Worm (Caenorhabditis elegans) whole organism, L1 larva: ENCODE data around the gene srg-3.

Source experiments
- F16B12.6 ChIP-seq: fragments of 150-350 bp; optimal IDR thresholded peaks from 2 replicates; lab custom pipeline; 2014; ENCODE audit warnings: missing biosample characterization, missing genetic modification characterization
- Y116A8C.19 ChIP-seq: sonication (generic microtip); optimal IDR thresholded peaks from 2 replicates; lab custom pipeline; 2016; ENCODE audit warnings: missing compliant biosample characterization, missing genetic modification characterization, borderline replicate concordance
- aha-1 ChIP-seq: fragments of 150-350 bp; optimal IDR thresholded peaks from 2 replicates; lab custom pipeline; 2014; ENCODE audit warnings: missing biosample characterization, missing genetic modification characterization
- aly-2 ChIP-seq: fragments of 150-350 bp; optimal IDR thresholded peaks from 2 replicates; lab custom pipeline; 2014; ENCODE audit warnings: missing biosample characterization, missing genetic modification characterization
- ama-1 ChIP-seq: fragments of 150-350 bp; optimal IDR thresholded peaks from 2 replicates; lab custom pipeline; 2014
- blmp-1 ChIP-seq: fragments of 150-350 bp; optimal IDR thresholded peaks from 2 replicates; lab custom pipeline; 2014; ENCODE audit warnings: missing biosample characterization, missing genetic modification characterization
- ceh-8 ChIP-seq: fragments of 200-800 bp; sonication (Bioruptor generic); optimal IDR thresholded peaks from 2 replicates; lab custom pipeline; 2018; ENCODE audit warnings: mild to moderate bottlenecking, missing genetic modification characterization, moderate library complexity, missing compliant biosample characterization
- ceh-88 ChIP-seq: fragments of 200-800 bp; sonication (Bioruptor generic); IDR thresholded peaks from 2 replicates; pipeline ENCODE4 v1.3.6; 2022; ENCODE audit warnings: missing genetic modification characterization, missing compliant biosample characterization
- ceh-90 ChIP-seq: sonication (generic microtip); optimal IDR thresholded peaks from 2 replicates; lab custom pipeline; 2016; ENCODE audit warnings: missing genetic modification characterization, missing compliant biosample characterization
- efl-1 ChIP-seq, 4 experiments: fragments of 150-350 bp; optimal IDR thresholded peaks in 3 of 4; peaks in 1 of 4; 1 replicate in 1 of 4; 2 replicates in 3 of 4; lab custom pipeline; 2014; ENCODE audit warnings: missing biosample characterization in 2 of 4, missing genetic modification characterization in 2 of 4, missing genetic modification reagents in 2 of 4
- elt-2 ChIP-seq: sonication (generic microtip); optimal IDR thresholded peaks from 2 replicates; lab custom pipeline; 2016; ENCODE audit warnings: missing genetic modification characterization, mild to moderate bottlenecking, inconsistent platforms, missing compliant biosample characterization, missing genetic modification reagents
- ets-5 ChIP-seq: fragments of 200-800 bp; sonication (Bioruptor generic); IDR thresholded peaks from 2 replicates; pipeline ENCODE4 v1.3.6; 2022; ENCODE audit warnings: missing genetic modification characterization, missing compliant biosample characterization
- fkh-8 ChIP-seq: sonication (generic microtip); optimal IDR thresholded peaks from 2 replicates; lab custom pipeline; 2016; ENCODE audit warnings: mild to moderate bottlenecking, missing genetic modification characterization, missing compliant biosample characterization
- grh-1 ChIP-seq: fragments of 200-800 bp; sonication (Bioruptor generic); IDR thresholded peaks from 2 replicates; pipeline ENCODE4 v1.3.6; 2022; ENCODE audit warnings: missing genetic modification reagents, missing genetic modification characterization, missing compliant biosample characterization
- irx-1 ChIP-seq: sonication (generic microtip); optimal IDR thresholded peaks from 2 replicates; lab custom pipeline; 2016; ENCODE audit warnings: missing genetic modification characterization, missing compliant biosample characterization
- lin-13 ChIP-seq: fragments of 150-350 bp; optimal IDR thresholded peaks from 2 replicates; lab custom pipeline; 2014; ENCODE audit warnings: missing biosample characterization, missing genetic modification reagents, missing genetic modification characterization
- lin-15B ChIP-seq: fragments of 150-350 bp; sonication (generic microtip); optimal IDR thresholded peaks from 3 replicates; lab custom pipeline; 2014; ENCODE audit warnings: missing biosample characterization, missing genetic modification characterization
- lin-35 ChIP-seq, 2 experiments: fragments of 150-350 bp; optimal IDR thresholded peaks; 2 replicates each; lab custom pipeline; 2014; ENCODE audit warnings: missing biosample characterization in 2 of 2, missing genetic modification characterization in 2 of 2, missing genetic modification reagents in 2 of 2
- lin-39 ChIP-seq: fragments of 150-350 bp; optimal IDR thresholded peaks from 2 replicates; lab custom pipeline; 2014; ENCODE audit warnings: missing biosample characterization, missing genetic modification reagents, missing genetic modification characterization
- lir-3 ChIP-seq: sonication (generic microtip); optimal IDR thresholded peaks from 2 replicates; lab custom pipeline; 2016; ENCODE audit warnings: mild to moderate bottlenecking, missing genetic modification characterization, moderate library complexity, missing compliant biosample characterization; ENCODE audit not compliant: poor library complexity
- lsy-2 ChIP-seq, 2 experiments: fragments of 150-350 bp; optimal IDR thresholded peaks; 2 replicates each; lab custom pipeline; 2014; ENCODE audit warnings: missing biosample characterization in 2 of 2, missing genetic modification characterization in 2 of 2
- mab-9 ChIP-seq: fragments of 200-800 bp; sonication (Bioruptor generic); IDR thresholded peaks from 2 replicates; pipeline ENCODE4 v1.3.6; 2022; ENCODE audit warnings: missing genetic modification reagents, missing genetic modification characterization, missing compliant biosample characterization
- mdl-1 ChIP-seq, 2 experiments: fragments of 150-350 bp; optimal IDR thresholded peaks; 2 replicates each; lab custom pipeline; 2014 to 2017; ENCODE audit warnings: missing biosample characterization in 2 of 2, missing genetic modification characterization in 2 of 2, inconsistent platforms in 1 of 2
- mef-2 ChIP-seq: fragments of 150-350 bp; optimal IDR thresholded peaks from 2 replicates; lab custom pipeline; 2014; ENCODE audit warnings: missing biosample characterization, missing genetic modification characterization
- mep-1 ChIP-seq: fragments of 150-350 bp; optimal IDR thresholded peaks from 2 replicates; lab custom pipeline; 2014; ENCODE audit warnings: missing biosample characterization, missing genetic modification characterization
- nhr-11 ChIP-seq: fragments of 150-350 bp; optimal IDR thresholded peaks from 2 replicates; lab custom pipeline; 2014; ENCODE audit warnings: missing biosample characterization, missing genetic modification characterization
- nhr-12 ChIP-seq: sonication (generic microtip); optimal IDR thresholded peaks from 2 replicates; lab custom pipeline; 2017; ENCODE audit warnings: missing biosample characterization, missing genetic modification characterization
- nhr-20 ChIP-seq: sonication (generic microtip); optimal IDR thresholded peaks from 2 replicates; lab custom pipeline; 2016; ENCODE audit warnings: mild to moderate bottlenecking, missing genetic modification characterization, missing compliant biosample characterization
- nhr-237 ChIP-seq: fragments of 150-350 bp; optimal IDR thresholded peaks from 2 replicates; lab custom pipeline; 2014; ENCODE audit warnings: missing biosample characterization, missing genetic modification characterization
- nhr-28 ChIP-seq: fragments of 150-350 bp; optimal IDR thresholded peaks from 2 replicates; lab custom pipeline; 2014; ENCODE audit warnings: missing biosample characterization, missing genetic modification characterization
- nhr-76 ChIP-seq: sonication (generic microtip); optimal IDR thresholded peaks from 2 replicates; lab custom pipeline; 2017; ENCODE audit warnings: missing biosample characterization, missing genetic modification characterization
- nhr-84 ChIP-seq: sonication (generic microtip); optimal IDR thresholded peaks from 2 replicates; lab custom pipeline; 2017; ENCODE audit warnings: missing biosample characterization, missing genetic modification characterization
- pag-3 ChIP-seq: sonication (generic microtip); optimal IDR thresholded peaks from 2 replicates; lab custom pipeline; 2017; ENCODE audit warnings: missing genetic modification characterization, mild to moderate bottlenecking, missing compliant biosample characterization, antibody characterized with exemption, borderline replicate concordance; ENCODE audit not compliant: insufficient read depth
- rnt-1 ChIP-seq: sonication (generic microtip); optimal IDR thresholded peaks from 2 replicates; lab custom pipeline; 2016; ENCODE audit warnings: mild to moderate bottlenecking, missing genetic modification characterization, moderate library complexity, missing compliant biosample characterization
- skn-1 ChIP-seq: fragments of 150-350 bp; optimal IDR thresholded peaks from 2 replicates; lab custom pipeline; 2014; ENCODE audit warnings: missing biosample characterization, missing genetic modification characterization
- sup-37 ChIP-seq: fragments of 200-800 bp; sonication (Bioruptor generic); optimal IDR thresholded peaks from 2 replicates; lab custom pipeline; 2018; ENCODE audit warnings: mild to moderate bottlenecking, missing genetic modification characterization, missing compliant biosample characterization
- swsn-7 ChIP-seq: sonication (generic microtip); optimal IDR thresholded peaks from 2 replicates; lab custom pipeline; 2016; ENCODE audit warnings: missing genetic modification characterization, missing compliant biosample characterization
- tbx-2 ChIP-seq: sonication (generic microtip); optimal IDR thresholded peaks from 2 replicates; lab custom pipeline; 2016; ENCODE audit warnings: missing genetic modification characterization, missing compliant biosample characterization
- tlp-1 ChIP-seq: fragments of 150-350 bp; optimal IDR thresholded peaks from 2 replicates; lab custom pipeline; 2014; ENCODE audit warnings: missing biosample characterization, missing genetic modification characterization
- xbp-1 ChIP-seq: sonication (generic microtip); optimal IDR thresholded peaks from 2 replicates; lab custom pipeline; 2016; ENCODE audit warnings: missing genetic modification characterization, missing compliant biosample characterization
- ztf-4 ChIP-seq: fragments of 150-350 bp; optimal IDR thresholded peaks from 2 replicates; lab custom pipeline; 2014; ENCODE audit warnings: missing biosample characterization, missing genetic modification characterization

The srg-3 gene

ce11 chrIII:6303114-6303647 lies 33.0 kb upstream of the srg-3 start, which contains the start of gene F47D12.9 (continued):
- peak; percentile 63 for TF ChIP-seq ceh-88 (GFP tag; lab: Robert Waterston, UW)
- TF ChIP-seq aly-2 (tag; lab: Kevin White, UChicago) = no peak
- peak; percentile 68 for TF ChIP-seq lin-13 (GFP tag; lab: Kevin White, UChicago)
- TF ChIP-seq nhr-28 (tag; lab: Kevin White, UChicago) = no peak
- peak; percentile 78 to 84 for TF ChIP-seq lin-35 (GFP tag; optimal IDR thresholded peaks at IDR 0.05; lab: Kevin White, UChicago)
- no peak for TF ChIP-seq lir-3 (tag; lab: Kevin White, UChicago)
- peak; percentile 62 for TF ChIP-seq grh-1 (GFP tag; lab: Robert Waterston, UW)
- peak; percentile 98 for TF ChIP-seq pag-3 (tag; lab: Kevin White, UChicago)
- peak; percentile 37 for TF ChIP-seq lin-15B
- no peak for TF ChIP-seq aha-1 (tag; lab: Kevin White, UChicago)
- peak; percentile 66 for TF ChIP-seq irx-1 (tag; lab: Kevin White, UChicago)
- TF ChIP-seq lsy-2 (tag; optimal IDR thresholded peaks at IDR 0.05; lab: Kevin White, UChicago) = peak; percentile 77 to 92
- TF ChIP-seq ets-5 (GFP tag; lab: Robert Waterston, UW) = no peak
- peak; percentile 15 for TF ChIP-seq sup-37
- no peak for TF ChIP-seq tlp-1 (tag; lab: Kevin White, UChicago)
- TF ChIP-seq nhr-20 (tag; lab: Kevin White, UChicago) = peak; percentile 88
- peak; percentile 34 for TF ChIP-seq mef-2 (tag; lab: Kevin White, UChicago)
- TF ChIP-seq F16B12.6 = peak; percentile 89
- peak; percentile 91 for TF ChIP-seq mep-1
- TF ChIP-seq nhr-11 = peak; percentile 51
- TF ChIP-seq ceh-90 (tag; lab: Kevin White, UChicago) = no peak
- TF ChIP-seq nhr-237 = no peak
- peak; percentile 70 for TF ChIP-seq skn-1 (tag; lab: Kevin White, UChicago)
- TF ChIP-seq Y116A8C.19 (tag; lab: Kevin White, UChicago) = no peak
- peak; percentile 36 for TF ChIP-seq ztf-4 (tag; lab: Kevin White, UChicago)
- no peak for TF ChIP-seq nhr-76 (tag; lab: Kevin White, UChicago)
- no peak for TF ChIP-seq mab-9 (GFP tag; lab: Robert Waterston, UW)
- no peak for TF ChIP-seq ceh-8 (GFP tag; lab: Kevin White, UChicago)
- TF ChIP-seq nhr-12 (tag; lab: Kevin White, UChicago) = no peak
- TF ChIP-seq blmp-1 (tag; lab: Kevin White, UChicago) = peak; percentile 67
- peak; percentile 80 for TF ChIP-seq swsn-7 (tag; lab: Kevin White, UChicago)
- TF ChIP-seq tbx-2 (tag; lab: Kevin White, UChicago) = peak; percentile 83
- TF ChIP-seq ama-1 (lab: Kevin White, UChicago) = peak; percentile 61

- TF ChIP-seq xbp-1 (tag; lab: Kevin White, UChicago) (no peak), efl-1 (optimal IDR thresholded peaks at IDR 0.05; lab: Kevin White, UChicago) (no peak), efl-1 (GFP tag; optimal IDR thresholded peaks at IDR 0.05 in 1 of 2; lab: Kevin White, UChicago) (peak in 1 of 2 experiments; percentile 56)
These were observed 30.1 kb upstream of the srg-3 start for ce11 chrIII:6300297-6300696.

- TF ChIP-seq mdl-1 (tag; optimal IDR thresholded peaks at IDR 0.05; lab: Kevin White, UChicago) = no peak
- TF ChIP-seq fkh-8 (tag; lab: Kevin White, UChicago) = no peak
- no peak for TF ChIP-seq lin-39 (tag; lab: Kevin White, UChicago)
- TF ChIP-seq mep-1 = no peak
- no peak for TF ChIP-seq F16B12.6
- TF ChIP-seq mab-9 (GFP tag; lab: Robert Waterston, UW) = no peak
- TF ChIP-seq ama-1 (lab: Kevin White, UChicago) = no peak
- no peak for TF ChIP-seq xbp-1 (tag; lab: Kevin White, UChicago)
- no peak for TF ChIP-seq rnt-1 (tag; lab: Kevin White, UChicago)
- no peak for TF ChIP-seq nhr-84 (tag; lab: Kevin White, UChicago)
- no peak for TF ChIP-seq elt-2 (tag; lab: Kevin White, UChicago)
- no peak for TF ChIP-seq nhr-28 (tag; lab: Kevin White, UChicago)
These were observed 28.0 kb upstream of the srg-3 start, which contains the start of gene F47D12.3 for ce11 chrIII:6298131-6298530. Gene F47D12.3 (plus strand): TSS chrIII:6298461.
